Worm (Caenorhabditis elegans) whole organism, mixed stage, embryonic: ENCODE results near the gene Y116F11A.6.

Experiments used
- blmp-1 ChIP-seq: fragments of 150-350 bp; optimal IDR thresholded peaks from 2 replicates; lab custom pipeline; 2014; ENCODE audit warnings: missing biosample characterization, missing genetic modification characterization
- drap-1 ChIP-seq: fragments of 200-800 bp; sonication (Bioruptor generic); optimal IDR thresholded peaks from 3 replicates; lab custom pipeline; 2018; ENCODE audit warnings: mild to moderate bottlenecking, missing genetic modification characterization, missing compliant biosample characterization
- elt-1 ChIP-seq: sonication (generic microtip); optimal IDR thresholded peaks from 2 replicates; lab custom pipeline; 2017; ENCODE audit warnings: missing genetic modification characterization, mild to moderate bottlenecking, missing compliant biosample characterization, antibody characterized with exemption, moderate library complexity, borderline replicate concordance; ENCODE audit not compliant: insufficient read depth
- mls-2 ChIP-seq: sonication (generic microtip); optimal IDR thresholded peaks from 2 replicates; lab custom pipeline; 2016; ENCODE audit warnings: mild to moderate bottlenecking, missing genetic modification characterization, moderate library complexity, missing compliant biosample characterization
- nhr-237 ChIP-seq: fragments of 150-350 bp; optimal IDR thresholded peaks from 2 replicates; lab custom pipeline; 2014; ENCODE audit warnings: missing biosample characterization, missing genetic modification characterization
- nhr-28 ChIP-seq: fragments of 150-350 bp; optimal IDR thresholded peaks from 2 replicates; lab custom pipeline; 2014; ENCODE audit warnings: missing biosample characterization, missing genetic modification characterization
- nhr-76 ChIP-seq: sonication (generic microtip); optimal IDR thresholded peaks from 2 replicates; lab custom pipeline; 2017; ENCODE audit warnings: missing biosample characterization, missing genetic modification characterization
- pha-4 ChIP-seq: fragments of 150-350 bp; optimal IDR thresholded peaks from 2 replicates; lab custom pipeline; 2018; ENCODE audit warnings: missing biosample characterization, missing genetic modification reagents, missing genetic modification characterization
- sem-2 ChIP-seq: fragments of 200-800 bp; sonication (Bioruptor generic); optimal IDR thresholded peaks from 2 replicates; lab custom pipeline; 2018; ENCODE audit warnings: mild to moderate bottlenecking, missing genetic modification characterization, missing compliant biosample characterization
- sptf-1 ChIP-seq: sonication (generic microtip); optimal IDR thresholded peaks from 2 replicates; lab custom pipeline; 2017; ENCODE audit warnings: mild to moderate bottlenecking, missing genetic modification characterization, moderate library complexity, missing compliant biosample characterization
- unc-62 ChIP-seq: fragments of 150-350 bp; optimal IDR thresholded peaks from 2 replicates; lab custom pipeline; 2014; ENCODE audit warnings: missing biosample characterization, missing genetic modification reagents, missing genetic modification characterization
- ztf-11 ChIP-seq: fragments of 150-350 bp; optimal IDR thresholded peaks from 2 replicates; lab custom pipeline; 2014; ENCODE audit warnings: missing biosample characterization, missing genetic modification characterization

DNA sequence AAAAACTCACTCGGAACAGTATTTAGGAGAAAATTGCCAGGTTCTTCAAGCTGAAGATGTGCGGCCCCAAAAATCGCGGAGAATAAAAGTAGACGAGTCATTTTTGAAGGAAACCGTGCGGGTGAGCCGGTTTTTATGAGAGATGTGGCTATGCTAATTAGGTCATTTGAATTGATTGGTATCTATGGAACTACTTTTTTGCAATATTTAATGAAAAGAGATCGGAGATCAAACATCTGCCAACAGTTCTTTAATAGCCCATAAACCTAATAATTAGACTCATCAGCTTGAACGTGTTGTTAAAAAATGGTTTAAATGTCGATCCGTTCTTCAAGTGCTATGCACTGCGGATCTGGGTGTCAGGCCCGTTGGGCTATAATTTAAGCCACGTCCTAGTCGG lies 3.9 kb upstream of the Y116F11A.6 start, which contains the start of gene Y43F8C.16:
- TF ChIP-seq sem-2 (GFP tag; lab: Kevin White, UChicago) (no peak), elt-1 (tag; lab: Kevin White, UChicago) (no peak), blmp-1 (no peak), ztf-11 (tag; lab: Kevin White, UChicago) (no peak), nhr-76 (tag; lab: Kevin White, UChicago) (no peak), sptf-1 (tag; lab: Kevin White, UChicago) (no peak), nhr-237 (no peak), unc-62 (GFP tag; lab: Kevin White, UChicago) (no peak), nhr-28 (tag; lab: Kevin White, UChicago) (no peak), drap-1 (no peak), pha-4 (tag; lab: Kevin White, UChicago) (no peak), mls-2 (tag; lab: Kevin White, UChicago) (no peak)
